Fruit fly (Drosophila melanogaster) whole organism: ENCODE results near the gene snz.

ENCODE experiments used
- CG8478 ChIP-seq: fragments of >200 bp; optimal IDR thresholded peaks from 2 replicates; lab custom pipeline; 2018; ENCODE audit warnings: inconsistent platforms
- Dll ChIP-seq: fragments of >200 bp; optimal IDR thresholded peaks from 2 replicates; lab custom pipeline; 2017
- EcR ChIP-seq, 2 experiments: fragments of >200 bp; optimal IDR thresholded peaks; 2 replicates each; lab custom pipeline; 2017; ENCODE audit warnings: missing biosample characterization in 2 of 2, missing genetic modification characterization in 2 of 2, missing genetic modification reagents in 2 of 2
- pan ChIP-seq: fragments of >200 bp; optimal IDR thresholded peaks from 2 replicates; lab custom pipeline; 2017
- psq ChIP-seq: fragments of >200 bp; optimal IDR thresholded peaks from 2 replicates; lab custom pipeline; 2017
- usp ChIP-seq: fragments of >200 bp; optimal IDR thresholded peaks from 2 replicates; lab custom pipeline; 2017; ENCODE audit warnings: missing biosample characterization, missing genetic modification characterization, mixed read lengths

snz gene

DNA sequence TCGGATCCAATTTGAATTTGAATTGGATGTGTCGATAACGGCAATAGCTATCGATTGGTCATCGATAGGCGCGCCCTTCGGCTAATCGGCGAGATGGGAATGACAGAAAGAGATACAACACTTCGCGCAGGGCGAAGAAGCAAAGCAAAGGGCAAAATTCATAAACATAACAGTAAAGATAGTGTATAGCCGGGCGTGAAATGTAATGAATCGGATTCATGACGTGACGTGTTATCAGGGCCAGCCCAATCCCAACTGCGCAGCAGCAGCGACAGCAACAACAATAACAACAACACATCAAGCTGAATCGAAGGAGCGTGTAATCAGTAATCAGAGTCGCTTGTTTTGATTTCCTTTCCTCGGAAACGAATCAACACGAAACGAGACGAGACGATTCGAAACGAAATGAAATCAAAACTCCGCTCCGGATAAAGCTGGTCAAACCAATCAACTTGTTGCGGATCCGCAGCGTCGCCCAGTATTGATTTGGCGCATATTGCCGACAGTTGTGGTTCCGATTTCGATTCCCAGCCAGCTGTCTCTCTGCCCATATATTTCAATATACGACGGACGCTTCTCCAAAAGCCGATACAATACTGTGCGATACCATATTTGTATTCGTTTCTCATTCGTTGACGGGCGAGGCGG lies at the start of gene snz:
Gene snz, plus strand, starts transcription at position 107 of the 648 bp plus-strand sequence.
- TF ChIP-seq usp (GFP tag; lab: Kevin White, UChicago) (no peak), psq (lab: Kevin White, UChicago) (no peak), pan (no peak), Dll (lab: Kevin White, UChicago) (no peak), EcR (GFP tag; optimal IDR thresholded peaks at IDR 0.05; lab: Kevin White, UChicago) (no peak), CG8478 (lab: Kevin White, UChicago) (no peak)

DNA sequence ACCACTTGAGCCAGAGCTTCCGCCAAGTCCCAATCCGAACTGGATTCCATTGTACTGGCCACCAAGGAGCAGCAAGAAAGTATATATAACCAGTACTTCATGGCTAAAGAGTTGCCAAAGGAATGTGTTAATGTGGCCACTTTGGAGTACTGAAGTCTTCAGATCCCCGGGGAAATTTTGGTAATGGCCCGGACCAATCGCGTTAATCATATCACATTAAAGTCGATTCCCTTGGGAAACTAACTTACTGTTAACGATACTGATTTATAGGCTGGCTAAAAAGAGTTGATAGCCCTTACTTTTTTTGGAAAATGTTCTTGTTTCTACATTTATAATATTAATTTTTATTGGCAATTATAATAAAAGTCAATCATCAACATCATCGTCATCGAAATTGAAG lies 45.0 kb upstream of the snz start, which contains the start of gene Ir7b:
Gene Ir7b, minus strand, starts transcription at position 101 of the 400 bp plus-strand sequence.
- TF ChIP-seq CG8478 (lab: Kevin White, UChicago), result no peak
- TF ChIP-seq psq (lab: Kevin White, UChicago), result no peak

DNA sequence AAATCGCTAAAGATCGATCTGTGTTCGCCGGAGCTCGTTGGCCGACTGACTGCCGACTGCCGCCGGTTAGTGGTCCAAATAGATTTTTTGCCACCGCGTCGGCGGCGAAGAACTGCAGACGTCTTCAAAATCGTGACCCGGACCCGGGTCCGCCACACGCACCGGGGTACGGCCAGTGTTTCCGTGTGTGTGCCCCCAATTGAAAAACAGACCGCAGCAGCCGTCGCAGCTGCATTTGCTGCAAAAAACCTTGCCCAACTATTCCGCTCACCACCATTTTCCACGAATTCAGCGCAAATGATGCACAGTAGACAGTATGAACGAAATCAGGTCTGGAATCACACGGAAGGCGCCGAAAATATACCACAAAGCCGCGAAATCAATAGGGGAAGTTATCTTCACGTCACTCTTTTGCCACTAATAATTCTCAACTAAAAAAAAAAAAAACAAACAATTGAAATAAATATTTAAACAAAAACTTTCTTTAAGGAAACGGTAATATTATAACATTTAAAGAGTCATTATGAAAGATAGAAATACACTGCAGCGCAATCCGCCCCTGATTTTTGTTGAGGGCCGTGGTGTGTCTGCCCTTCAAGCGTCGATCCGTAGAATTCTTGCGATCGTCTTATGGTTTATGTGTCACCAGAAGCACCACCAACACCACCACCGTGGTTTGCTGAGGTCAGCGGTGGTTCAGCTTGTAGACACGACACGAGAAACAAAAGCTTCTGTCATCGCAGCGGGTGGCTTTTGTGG lies 38.5 kb upstream of the snz start, which contains the start of gene dec:
Gene dec, minus strand, starts transcription at position 51 of the 759 bp plus-strand sequence.
- TF ChIP-seq CG8478 (lab: Kevin White, UChicago) (no peak), Dll (lab: Kevin White, UChicago) (no peak), usp (GFP tag; lab: Kevin White, UChicago) (no peak), psq (lab: Kevin White, UChicago) (no peak), pan (no peak), EcR (GFP tag; optimal IDR thresholded peaks at IDR 0.05; lab: Kevin White, UChicago) (no peak)

DNA sequence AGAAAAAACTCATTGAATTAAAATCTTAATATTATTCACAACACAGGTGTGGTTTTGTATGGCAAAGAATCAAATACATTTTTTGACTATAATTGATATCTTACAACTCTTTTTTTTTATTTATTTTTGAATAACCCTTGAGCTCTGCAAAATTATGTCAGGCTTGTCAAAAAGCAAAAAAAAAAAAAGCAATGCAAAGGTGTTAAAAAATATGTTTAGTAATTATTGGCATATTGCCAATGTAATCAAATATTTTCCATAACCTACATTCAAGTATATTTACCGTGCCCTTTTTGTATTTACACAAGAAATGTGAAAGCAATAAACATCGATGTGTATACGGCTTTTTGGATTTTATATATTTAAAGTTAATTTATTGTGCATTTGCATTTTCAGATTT lies 37.8 kb upstream of the snz start, which contains the start of gene Ir7c:
Gene Ir7c, plus strand, starts transcription at position 301 of the 400 bp plus-strand sequence.
- no peak for TF ChIP-seq pan
- TF ChIP-seq Dll (lab: Kevin White, UChicago), result no peak

DNA sequence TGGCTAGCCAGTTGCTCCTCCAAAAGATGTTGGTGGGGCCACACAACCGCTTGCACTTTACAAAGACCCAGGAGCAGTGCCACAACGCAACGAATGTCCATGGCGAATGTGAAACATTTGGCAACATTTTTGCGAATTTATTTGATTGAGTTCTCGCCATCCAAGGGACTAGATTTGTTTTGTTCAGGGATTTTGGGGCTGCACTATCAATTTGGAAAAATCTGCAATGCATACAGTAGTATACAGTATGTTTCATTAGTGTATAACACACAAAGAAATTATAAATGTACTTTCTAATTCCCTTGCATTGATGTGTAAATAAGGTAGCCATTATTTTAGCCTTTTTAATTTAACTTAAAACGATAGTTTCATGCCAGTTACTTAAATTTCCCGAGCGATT lies 33.2 kb upstream of the snz start, which contains the start of gene Ir7d:
Gene Ir7d, minus strand, starts transcription at position 101 of the 400 bp plus-strand sequence.
- TF ChIP-seq Dll (lab: Kevin White, UChicago), result no peak
- TF ChIP-seq EcR (GFP tag; optimal IDR thresholded peaks at IDR 0.05; lab: Kevin White, UChicago), result no peak

DNA sequence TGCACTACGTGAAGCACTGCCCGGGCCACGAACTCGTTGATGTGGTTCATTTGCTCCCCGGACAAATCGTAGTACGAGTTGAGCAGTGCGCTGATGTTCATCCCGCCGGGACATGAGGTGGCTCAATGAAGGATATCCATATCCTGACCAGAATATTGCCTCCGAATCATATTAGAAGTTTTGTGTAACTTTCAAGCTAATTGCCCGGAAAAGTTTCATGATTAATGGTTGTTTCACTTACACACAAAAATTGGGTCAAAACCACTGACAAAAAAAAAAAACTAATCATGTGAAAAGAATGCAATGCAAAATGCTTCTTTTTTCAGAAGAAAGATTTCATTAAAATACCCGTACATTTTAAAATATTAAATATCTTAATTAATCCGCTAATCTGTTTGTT lies 30.3 kb upstream of the snz start, which contains the start of gene Ir7e:
Gene Ir7e, minus strand, starts transcription at position 101 of the 400 bp plus-strand sequence.
- TF ChIP-seq usp (GFP tag; lab: Kevin White, UChicago) (no peak), CG8478 (lab: Kevin White, UChicago) (no peak), psq (lab: Kevin White, UChicago) (no peak), pan (no peak), EcR (GFP tag; optimal IDR thresholded peaks at IDR 0.05; lab: Kevin White, UChicago) (no peak), Dll (lab: Kevin White, UChicago) (no peak)

DNA sequence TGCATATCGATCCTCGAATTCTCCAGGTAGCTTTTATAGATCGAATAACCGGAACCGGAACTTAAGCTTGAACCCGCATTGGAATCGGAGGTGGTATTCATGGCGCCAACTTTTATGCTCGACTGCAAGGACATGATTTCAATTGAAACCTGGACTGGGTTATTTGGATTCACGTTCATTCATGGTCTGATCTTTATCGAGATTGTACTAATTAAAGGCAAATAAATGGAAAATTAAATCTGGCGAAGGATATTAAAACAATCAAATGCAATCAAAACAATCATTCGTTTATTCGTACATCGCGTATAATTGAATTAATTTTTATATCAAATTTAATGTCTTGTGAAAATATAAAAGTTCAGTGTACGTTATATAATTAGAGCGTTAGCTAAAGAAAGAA lies 28.0 kb upstream of the snz start, which contains the start of gene Ir7f:
Gene Ir7f, minus strand, starts transcription at position 101 of the 400 bp plus-strand sequence.
- TF ChIP-seq usp (GFP tag; lab: Kevin White, UChicago) (no peak), pan (no peak), psq (lab: Kevin White, UChicago) (no peak), Dll (lab: Kevin White, UChicago) (no peak), CG8478 (lab: Kevin White, UChicago) (no peak), EcR (GFP tag; optimal IDR thresholded peaks at IDR 0.05; lab: Kevin White, UChicago) (no peak)

DNA sequence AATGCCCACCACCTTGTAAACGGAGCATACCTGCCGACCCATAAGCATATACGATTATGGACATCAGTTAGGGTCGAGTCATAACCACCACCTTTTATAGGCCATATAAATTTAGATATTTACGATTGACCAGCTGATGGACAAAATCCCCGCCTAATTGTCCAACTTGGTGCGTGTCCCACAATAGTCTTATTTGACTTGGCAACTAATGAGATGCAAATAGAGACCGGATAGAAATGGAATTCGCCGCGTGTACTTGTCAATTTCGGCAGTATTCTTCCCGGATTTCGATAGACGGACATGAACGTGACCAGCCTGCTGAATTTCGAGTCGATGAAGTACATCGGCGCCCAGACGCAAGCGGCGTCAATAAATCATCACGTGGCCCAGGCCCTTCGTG lies 27.5 kb upstream of the snz start, which contains the start of gene Ir7g:
Gene Ir7g, plus strand, starts transcription at position 301 of the 400 bp plus-strand sequence.
- TF ChIP-seq usp (GFP tag; lab: Kevin White, UChicago) (no peak), psq (lab: Kevin White, UChicago) (no peak), Dll (lab: Kevin White, UChicago) (no peak), pan (no peak), EcR (GFP tag; optimal IDR thresholded peaks at IDR 0.05; lab: Kevin White, UChicago) (no peak), CG8478 (lab: Kevin White, UChicago) (no peak)

DNA sequence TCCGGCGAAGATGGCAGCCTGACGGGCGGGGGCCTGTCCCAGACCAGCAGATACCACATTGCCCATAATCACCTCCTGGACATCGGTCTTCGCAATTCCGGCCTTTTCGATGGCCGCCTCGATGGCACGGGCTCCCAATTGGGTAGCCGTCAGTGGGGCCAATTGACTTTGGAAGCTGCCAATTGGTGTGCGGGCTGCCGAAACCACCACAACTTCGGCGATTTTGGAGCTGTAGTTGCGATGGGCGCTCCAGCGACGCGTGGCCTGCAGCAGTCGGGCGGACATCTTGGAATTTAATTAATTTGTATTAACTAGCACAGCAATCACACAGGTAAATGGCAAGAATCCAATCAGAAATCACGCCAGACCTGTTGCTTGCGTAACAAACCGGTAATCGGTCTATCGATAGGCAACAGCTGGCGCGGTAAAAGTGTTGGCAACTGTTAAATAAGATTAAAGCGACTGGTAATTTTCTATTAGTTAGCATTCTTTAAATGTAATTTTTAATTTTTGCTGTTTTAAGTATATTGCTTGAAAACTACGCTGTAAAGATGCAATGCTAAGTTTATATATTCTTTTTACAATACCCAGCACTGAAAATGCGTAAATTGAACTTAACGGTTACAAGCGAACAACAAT lies 23.4 kb upstream of the snz start, which contains the start of gene Acat1:
Gene Acat1, minus strand, starts transcription at position 400 of the 639 bp plus-strand sequence.
- TF ChIP-seq EcR (GFP tag; optimal IDR thresholded peaks at IDR 0.05; lab: Kevin White, UChicago), result no peak
- no peak for TF ChIP-seq usp (GFP tag; lab: Kevin White, UChicago)
- no peak for TF ChIP-seq psq (lab: Kevin White, UChicago)
- no peak for TF ChIP-seq Dll (lab: Kevin White, UChicago)
- no peak for TF ChIP-seq pan
- no peak for TF ChIP-seq CG8478 (lab: Kevin White, UChicago)

DNA sequence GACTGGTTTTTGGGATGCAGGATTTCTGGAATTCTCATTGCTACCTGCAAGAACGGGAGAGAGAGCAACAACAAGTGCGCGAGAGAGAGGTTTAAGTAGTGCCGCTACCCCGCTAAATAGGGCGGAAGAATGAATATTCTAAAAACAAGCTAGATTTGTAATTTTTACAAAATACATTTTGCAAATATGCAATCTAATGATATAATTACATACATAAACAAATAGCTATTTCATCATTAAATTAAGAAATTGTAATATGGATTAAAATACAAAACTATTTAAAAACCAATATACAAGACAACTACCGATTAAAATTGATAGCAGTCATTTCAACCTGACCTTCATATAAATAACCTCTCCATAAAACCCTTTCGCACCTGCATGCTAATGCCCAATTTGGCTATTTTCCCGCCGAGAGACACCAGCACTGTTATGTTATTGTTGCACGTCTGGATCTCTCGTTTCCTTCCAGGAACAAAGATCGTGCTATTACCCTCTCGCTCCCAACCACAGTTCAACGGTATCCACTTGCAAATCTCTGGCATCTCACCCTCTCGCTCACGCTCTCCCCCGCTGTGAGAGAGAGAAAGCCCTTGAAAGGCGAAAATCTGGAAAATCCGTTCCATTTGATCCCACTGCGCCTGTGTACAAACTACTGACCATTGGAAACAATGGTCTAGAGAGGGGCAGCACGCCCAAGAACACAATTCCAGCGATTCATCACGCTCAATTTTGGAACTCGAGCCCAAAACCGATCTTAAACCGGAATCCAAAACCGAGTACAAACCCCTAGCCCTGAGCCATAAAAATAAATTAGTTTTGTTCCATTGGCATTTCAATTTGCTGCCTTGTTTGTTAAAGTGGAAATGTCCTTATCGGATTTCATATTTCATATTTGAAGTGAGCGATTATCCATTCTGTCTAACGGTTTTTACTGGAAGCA lies 20.0 kb upstream of the snz start, which contains the start of gene Nek2:
Gene Nek2, minus strand, starts transcription at position 51 of the 943 bp plus-strand sequence.
- no peak for TF ChIP-seq CG8478 (lab: Kevin White, UChicago)

DNA sequence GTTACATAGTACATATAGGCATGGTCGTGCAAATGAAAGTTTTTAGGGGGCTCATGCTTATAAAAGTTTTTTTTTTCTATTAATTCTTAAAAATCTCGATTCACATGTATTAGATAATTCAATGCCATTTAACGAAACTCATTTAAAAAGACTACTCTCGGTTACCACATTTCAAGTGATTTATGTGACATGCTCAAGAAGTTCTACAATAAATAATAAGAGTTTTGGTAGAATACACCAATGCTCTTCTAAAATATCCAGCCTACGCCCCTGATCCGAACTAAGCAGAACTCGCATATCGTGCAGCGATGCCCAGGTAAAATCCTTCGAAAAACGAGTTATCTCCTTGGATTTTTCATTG lies 19.4 kb upstream of the snz start:
- TF ChIP-seq CG8478 (lab: Kevin White, UChicago) (no peak), EcR (GFP tag; optimal IDR thresholded peaks at IDR 0.05; lab: Kevin White, UChicago) (no peak), pan (no peak), usp (GFP tag; lab: Kevin White, UChicago) (no peak), psq (lab: Kevin White, UChicago) (no peak), Dll (lab: Kevin White, UChicago) (no peak)
